Worm (Caenorhabditis elegans) whole organism, early embryonic: ENCODE data around the gene pho-10.

Experiments
- B0310.2 ChIP-seq: sonication (generic microtip); optimal IDR thresholded peaks from 2 replicates; lab custom pipeline; 2016; ENCODE audit warnings: mild to moderate bottlenecking, missing genetic modification characterization, missing compliant biosample characterization
- F13C5.2 ChIP-seq: sonication (generic microtip); optimal IDR thresholded peaks from 2 replicates; lab custom pipeline; 2017; ENCODE audit warnings: mild to moderate bottlenecking, missing genetic modification characterization, inconsistent platforms, missing compliant biosample characterization
- aly-1 ChIP-seq: sonication (generic microtip); optimal IDR thresholded peaks from 2 replicates; lab custom pipeline; 2016; ENCODE audit warnings: missing genetic modification characterization, missing compliant biosample characterization
- ama-1 ChIP-seq: fragments of 150-350 bp; optimal IDR thresholded peaks from 2 replicates; lab custom pipeline; 2014
- ceh-13 ChIP-seq: fragments of 200-800 bp; sonication (Bioruptor generic); optimal IDR thresholded peaks from 2 replicates; lab custom pipeline; 2018; ENCODE audit warnings: mild to moderate bottlenecking, missing genetic modification characterization, missing compliant biosample characterization
- ceh-36 ChIP-seq: sonication (generic microtip); optimal IDR thresholded peaks from 2 replicates; lab custom pipeline; 2016; ENCODE audit warnings: missing genetic modification characterization, inconsistent platforms, missing compliant biosample characterization
- ets-7 ChIP-seq: sonication (generic microtip); optimal IDR thresholded peaks from 2 replicates; lab custom pipeline; 2016; ENCODE audit warnings: missing genotype, missing genetic modification characterization, missing compliant biosample characterization
- flt-1 ChIP-seq: fragments of 200-800 bp; sonication (Bioruptor generic); IDR thresholded peaks from 2 replicates; pipeline ENCODE4 v1.3.6; 2022; ENCODE audit warnings: missing genetic modification characterization, missing compliant biosample characterization
- hmbx-1 ChIP-seq: sonication (generic microtip); optimal IDR thresholded peaks from 2 replicates; lab custom pipeline; 2016; ENCODE audit warnings: mild to moderate bottlenecking, missing genetic modification characterization, missing compliant biosample characterization
- hmg-4 ChIP-seq: fragments of 200-800 bp; sonication (Bioruptor generic); optimal IDR thresholded peaks from 2 replicates; lab custom pipeline; 2018; ENCODE audit warnings: mild to moderate bottlenecking, missing genetic modification characterization, missing compliant biosample characterization
- hnd-1 ChIP-seq: sonication (generic microtip); optimal IDR thresholded peaks from 2 replicates; lab custom pipeline; 2016; ENCODE audit warnings: missing genetic modification characterization, missing compliant biosample characterization
- pes-1 ChIP-seq: fragments of 200-800 bp; sonication (Bioruptor generic); IDR thresholded peaks from 2 replicates; pipeline ENCODE4 v1.3.6; 2022; ENCODE audit warnings: missing genetic modification reagents, missing genetic modification characterization, missing compliant biosample characterization
- scrt-1 ChIP-seq: fragments of 200-800 bp; sonication (Bioruptor generic); IDR thresholded peaks from 2 replicates; pipeline ENCODE4 v1.3.6; 2022; ENCODE audit warnings: missing genetic modification characterization, missing compliant biosample characterization
- sea-1 ChIP-seq: fragments of 200-800 bp; sonication (Bioruptor generic); conservative IDR thresholded peaks from 2 replicates; pipeline ENCODE4 v1.3.6; 2022; ENCODE audit warnings: missing genetic modification characterization, missing compliant biosample characterization
- tbx-11 ChIP-seq: fragments of 200-800 bp; sonication (Bioruptor generic); IDR thresholded peaks from 2 replicates; pipeline ENCODE4 v1.3.6; 2022; ENCODE audit warnings: missing genetic modification characterization, missing compliant biosample characterization
- tbx-37 ChIP-seq: fragments of 200-800 bp; sonication (Bioruptor generic); conservative IDR thresholded peaks from 2 replicates; pipeline ENCODE4 v1.3.6; 2022; ENCODE audit warnings: missing genetic modification reagents, missing genetic modification characterization, missing compliant biosample characterization
- tra-4 ChIP-seq: sonication (generic microtip); optimal IDR thresholded peaks from 2 replicates; lab custom pipeline; 2017; ENCODE audit warnings: missing genetic modification characterization, missing compliant biosample characterization

pho-10 gene

ce11 chrII:9874508-9875229, 45.7 kb downstream of the pho-10 start, which contains the start of the genes chil-2 and ctsa-3.2:
Gene chil-2, minus strand, starts transcription at chrII:9874608.
Gene ctsa-3.2, plus strand, starts transcription at chrII:9875179.
- no peak for TF ChIP-seq hmg-4

ce11 chrII:9872961-9873360, 47.4 kb downstream of the pho-10 start, which contains the start of gene chil-8:
Gene chil-8, minus strand, starts transcription at chrII:9873061.
- no peak for TF ChIP-seq tra-4 (tag; lab: Kevin White, UChicago)
- no peak for TF ChIP-seq aly-1 (tag; lab: Kevin White, UChicago)
- no peak for TF ChIP-seq pes-1 (GFP tag; lab: Robert Waterston, UW)
- TF ChIP-seq tbx-37 (GFP tag; lab: Robert Waterston, UW): no peak
- TF ChIP-seq F13C5.2: no peak
- no peak for TF ChIP-seq hmg-4
- no peak for TF ChIP-seq B0310.2
- no peak for TF ChIP-seq hmbx-1 (tag; lab: Kevin White, UChicago)

- TF ChIP-seq hmg-4 (no peak), F13C5.2 (no peak), pes-1 (GFP tag; lab: Robert Waterston, UW) (no peak), tra-4 (tag; lab: Kevin White, UChicago) (no peak), scrt-1 (GFP tag; lab: Robert Waterston, UW) (no peak), tbx-37 (GFP tag; lab: Robert Waterston, UW) (no peak), hmbx-1 (tag; lab: Kevin White, UChicago) (no peak), sea-1 (GFP tag; lab: Robert Waterston, UW) (no peak)
Observed at ce11 chrII:9871061-9871460, 49.3 kb downstream of the pho-10 start, which contains the start of gene chil-7. Gene chil-7, minus strand, starts transcription at chrII:9871172.

- no peak for TF ChIP-seq ceh-36 (tag; lab: Kevin White, UChicago)
- TF ChIP-seq sea-1 (GFP tag; lab: Robert Waterston, UW): no peak
- TF ChIP-seq ama-1 (lab: Kevin White, UChicago): no peak
- no peak for TF ChIP-seq tra-4 (tag; lab: Kevin White, UChicago)
- no peak for TF ChIP-seq ets-7 (tag; lab: Kevin White, UChicago)
- TF ChIP-seq B0310.2: no peak
- TF ChIP-seq tbx-37 (GFP tag; lab: Robert Waterston, UW): no peak
- TF ChIP-seq ceh-13: no peak
- no peak for TF ChIP-seq scrt-1 (GFP tag; lab: Robert Waterston, UW)
- no peak for TF ChIP-seq F13C5.2
- no peak for TF ChIP-seq flt-1
- TF ChIP-seq hnd-1 (tag; lab: Kevin White, UChicago): no peak
Observed at ce11 chrII:9868698-9869097, 51.7 kb downstream of the pho-10 start, which contains the start of gene old-1. Gene old-1, minus strand, starts transcription at chrII:9868747.

ce11 chrII:9868207-9868606, 52.2 kb downstream of the pho-10 start:
- TF ChIP-seq hnd-1 (tag; lab: Kevin White, UChicago): no peak
- TF ChIP-seq pes-1 (GFP tag; lab: Robert Waterston, UW): no peak
- no peak for TF ChIP-seq ceh-13
- no peak for TF ChIP-seq sea-1 (GFP tag; lab: Robert Waterston, UW)
- no peak for TF ChIP-seq ama-1 (lab: Kevin White, UChicago)
- no peak for TF ChIP-seq B0310.2
- no peak for TF ChIP-seq hmbx-1 (tag; lab: Kevin White, UChicago)
- TF ChIP-seq aly-1 (tag; lab: Kevin White, UChicago): no peak
- TF ChIP-seq ets-7 (tag; lab: Kevin White, UChicago): no peak
- TF ChIP-seq tbx-37 (GFP tag; lab: Robert Waterston, UW): no peak
- TF ChIP-seq flt-1: no peak
- no peak for TF ChIP-seq ceh-36 (tag; lab: Kevin White, UChicago)
- TF ChIP-seq tbx-11 (GFP tag; lab: Robert Waterston, UW): no peak
- no peak for TF ChIP-seq F13C5.2
- TF ChIP-seq hmg-4: no peak
- no peak for TF ChIP-seq tra-4 (tag; lab: Kevin White, UChicago)
- TF ChIP-seq scrt-1 (GFP tag; lab: Robert Waterston, UW): no peak
